Fruit fly (Drosophila melanogaster) whole organism, embryonic: ENCODE measurements around the gene Shc.
A peak's percentile ranks its signal among the peaks of the same experiment; 100 is the strongest.

ENCODE experiments used
- Asciz ChIP-seq: fragments of 200-800 bp; sonication (Bioruptor generic); optimal IDR thresholded peaks from 2 replicates; lab custom pipeline; 2017; ENCODE audit warnings: missing biosample characterization, mild to moderate bottlenecking, missing genetic modification characterization, missing genetic modification reagents
- Atf6 ChIP-seq: fragments of 200-800 bp; sonication (Bioruptor generic); IDR thresholded peaks from 2 replicates; pipeline ENCODE4 v1.3.6; 2022; ENCODE audit warnings: missing biosample characterization, missing genetic modification characterization
- BEAF-32 ChIP-seq: fragments of 200-800 bp; sonication (Bioruptor generic); optimal IDR thresholded peaks from 3 replicates; lab custom pipeline; 2017; ENCODE audit warnings: missing biosample characterization, missing genetic modification characterization, mild to moderate bottlenecking, moderate library complexity, missing genetic modification reagents
- Bteb2 ChIP-seq: fragments of 200-800 bp; sonication (Bioruptor generic); optimal IDR thresholded peaks from 2 replicates; lab custom pipeline; 2016; ENCODE audit warnings: missing biosample characterization, missing genetic modification characterization
- CG10147 ChIP-seq: fragments of 200-800 bp; sonication (Bioruptor generic); optimal IDR thresholded peaks from 2 replicates; lab custom pipeline; 2019; ENCODE audit warnings: missing biosample characterization, mild to moderate bottlenecking, missing genetic modification characterization, moderate library complexity
- CG10209 ChIP-seq: fragments of 200-800 bp; sonication (Bioruptor generic); optimal IDR thresholded peaks from 3 replicates; lab custom pipeline; 2017; ENCODE audit warnings: missing biosample characterization, mild to moderate bottlenecking, missing genetic modification characterization, missing genetic modification reagents
- CG10267 ChIP-seq: fragments of 200-800 bp; sonication (Bioruptor generic); optimal IDR thresholded peaks from 2 replicates; lab custom pipeline; 2018; ENCODE audit warnings: missing biosample characterization, mild to moderate bottlenecking, missing genetic modification characterization, moderate library complexity
- CG10321 ChIP-seq: fragments of 200-800 bp; sonication (Bioruptor generic); IDR thresholded peaks from 2 replicates; pipeline ENCODE4 v1.3.6; 2022; ENCODE audit warnings: missing biosample characterization, missing genetic modification characterization
- CG10366 ChIP-seq: fragments of 200-800 bp; sonication (Bioruptor generic); IDR thresholded peaks from 2 replicates; pipeline ENCODE4 v1.3.6; 2022; ENCODE audit warnings: missing biosample characterization, missing genetic modification characterization
- CG12942 ChIP-seq: fragments of 200-800 bp; sonication (Bioruptor generic); optimal IDR thresholded peaks from 3 replicates; lab custom pipeline; 2016; ENCODE audit warnings: missing biosample characterization, missing genetic modification characterization
- CG15011 ChIP-seq: fragments of 200-800 bp; sonication (Bioruptor generic); optimal IDR thresholded peaks from 3 replicates; lab custom pipeline; 2018; ENCODE audit warnings: missing biosample characterization, mild to moderate bottlenecking, missing genetic modification characterization
- CG15269 ChIP-seq: fragments of 200-800 bp; sonication (Bioruptor generic); optimal IDR thresholded peaks from 2 replicates; lab custom pipeline; 2018; ENCODE audit warnings: missing biosample characterization, mild to moderate bottlenecking, missing genetic modification characterization, moderate library complexity
- CG17912 ChIP-seq: fragments of 200-800 bp; sonication (Bioruptor generic); optimal IDR thresholded peaks from 2 replicates; lab custom pipeline; 2018; ENCODE audit warnings: missing biosample characterization, mild to moderate bottlenecking, missing genetic modification characterization
- CG30020 ChIP-seq: fragments of 200-800 bp; optimal IDR thresholded peaks from 2 replicates; lab custom pipeline; 2019; ENCODE audit warnings: missing biosample characterization, mild to moderate bottlenecking, missing genetic modification characterization, moderate library complexity
- CG30431 ChIP-seq: fragments of 200-800 bp; sonication (Bioruptor generic); optimal IDR thresholded peaks from 2 replicates; lab custom pipeline; 2017; ENCODE audit warnings: missing biosample characterization, missing genetic modification characterization
- CG3281 ChIP-seq: fragments of 200-800 bp; sonication (Bioruptor generic); optimal IDR thresholded peaks from 3 replicates; lab custom pipeline; 2017; ENCODE audit warnings: missing biosample characterization, mild to moderate bottlenecking, missing genetic modification characterization
- CG4404 ChIP-seq: fragments of 200-800 bp; sonication (Bioruptor generic); IDR thresholded peaks from 2 replicates; pipeline ENCODE4 v1.3.6; 2022; ENCODE audit warnings: missing biosample characterization, missing genetic modification characterization
- CG6175 ChIP-seq: fragments of 200-800 bp; sonication (Bioruptor generic); IDR thresholded peaks from 3 replicates; pipeline ENCODE4 v1.3.6; 2022; ENCODE audit warnings: missing biosample characterization, missing genetic modification characterization
- Dref ChIP-seq: fragments of 200-800 bp; sonication (Bioruptor generic); IDR thresholded peaks from 2 replicates; pipeline ENCODE4 v1.3.6; 2022; ENCODE audit warnings: missing biosample characterization, missing genetic modification characterization
- ERR ChIP-seq: fragments of 200-800 bp; sonication (Bioruptor generic); optimal IDR thresholded peaks from 2 replicates; lab custom pipeline; 2016; ENCODE audit warnings: missing biosample characterization, missing genetic modification characterization
- Fer3 ChIP-seq: fragments of 200-800 bp; sonication (Bioruptor generic); optimal IDR thresholded peaks from 2 replicates; lab custom pipeline; 2018; ENCODE audit warnings: missing biosample characterization, mild to moderate bottlenecking, missing genetic modification characterization, moderate library complexity
- HLH4C ChIP-seq: fragments of 200-800 bp; sonication (Bioruptor generic); IDR thresholded peaks from 3 replicates; pipeline ENCODE4 v1.3.6; 2022; ENCODE audit warnings: missing biosample characterization, missing genetic modification characterization; ENCODE audit not compliant: partially characterized antibody
- Hmr ChIP-seq: fragments of 200-800 bp; sonication (Bioruptor generic); optimal IDR thresholded peaks from 3 replicates; lab custom pipeline; 2017; ENCODE audit warnings: mild to moderate bottlenecking, missing biosample characterization, missing genetic modification reagents, missing genetic modification characterization
- Hsf ChIP-seq: fragments of 200-800 bp; sonication (Bioruptor generic); optimal IDR thresholded peaks from 3 replicates; lab custom pipeline; 2016; ENCODE audit warnings: missing biosample characterization, missing genetic modification characterization
- Lpt ChIP-seq: fragments of >200 bp; optimal IDR thresholded peaks from 2 replicates; lab custom pipeline; 2018; ENCODE audit warnings: missing biosample characterization, missing genetic modification characterization
- Mrtf ChIP-seq: fragments of 200-800 bp; sonication (Bioruptor generic); IDR thresholded peaks from 3 replicates; pipeline ENCODE4 v1.3.6; 2022; ENCODE audit warnings: missing biosample characterization, missing genetic modification characterization
- NC2α ChIP-seq: fragments of 200-800 bp; sonication (Bioruptor generic); optimal IDR thresholded peaks from 2 replicates; lab custom pipeline; 2016; ENCODE audit warnings: missing biosample characterization, missing genetic modification characterization
- Neu2 ChIP-seq: fragments of 200-800 bp; sonication (Bioruptor generic); optimal IDR thresholded peaks from 3 replicates; lab custom pipeline; 2016; ENCODE audit warnings: missing biosample characterization, missing genetic modification characterization, borderline replicate concordance
- Rx ChIP-seq: fragments of 200-800 bp; sonication (Bioruptor generic); IDR thresholded peaks from 2 replicates; pipeline ENCODE4 v1.3.6; 2022; ENCODE audit warnings: missing biosample characterization, missing genetic modification characterization
- TFAM ChIP-seq: fragments of 200-800 bp; sonication (Bioruptor generic); optimal IDR thresholded peaks from 2 replicates; lab custom pipeline; 2017; ENCODE audit warnings: missing biosample characterization, missing genetic modification characterization, inconsistent platforms
- Taf1 ChIP-seq: fragments of 200-800 bp; sonication (Bioruptor generic); IDR thresholded peaks from 2 replicates; pipeline ENCODE4 v1.3.6; 2022; ENCODE audit warnings: missing biosample characterization, missing genetic modification characterization
- Xrp1 ChIP-seq: fragments of 200-800 bp; sonication (Bioruptor generic); IDR thresholded peaks from 2 replicates; pipeline ENCODE4 v1.3.6; 2022; ENCODE audit warnings: missing biosample characterization, missing genetic modification characterization
- abd-A ChIP-seq: fragments of 200-800 bp; sonication (Bioruptor generic); optimal IDR thresholded peaks from 3 replicates; lab custom pipeline; 2019; ENCODE audit warnings: missing biosample characterization, mild to moderate bottlenecking, missing genetic modification characterization, moderate library complexity
- bsh ChIP-seq, 2 experiments: fragments of 200-800 bp; sonication (Bioruptor generic); optimal IDR thresholded peaks; 2 replicates each; lab custom pipeline; 2017 to 2018; ENCODE audit warnings: mild to moderate bottlenecking in 2 of 2, missing biosample characterization in 2 of 2, missing genetic modification characterization in 2 of 2, moderate library complexity in 1 of 2
- btn ChIP-seq: fragments of 200-800 bp; sonication (Bioruptor generic); optimal IDR thresholded peaks from 2 replicates; lab custom pipeline; 2016; ENCODE audit warnings: missing biosample characterization, missing genetic modification characterization
- croc ChIP-seq: fragments of 200-800 bp; sonication (Bioruptor generic); conservative IDR thresholded peaks from 3 replicates; pipeline ENCODE4 v1.3.6; 2022; ENCODE audit warnings: missing biosample characterization, missing genetic modification characterization
- da ChIP-seq: fragments of 200-800 bp; sonication (Bioruptor generic); optimal IDR thresholded peaks from 2 replicates; lab custom pipeline; 2016; ENCODE audit warnings: missing biosample characterization, missing genetic modification characterization
- emc ChIP-seq: fragments of 200-800 bp; sonication (Bioruptor generic); optimal IDR thresholded peaks from 2 replicates; lab custom pipeline; 2016; ENCODE audit warnings: missing biosample characterization, missing genetic modification characterization
- ems ChIP-seq: fragments of 200-800 bp; sonication (Bioruptor generic); optimal IDR thresholded peaks from 3 replicates; lab custom pipeline; 2016; ENCODE audit warnings: missing biosample characterization, missing genetic modification characterization
- fru ChIP-seq: fragments of >200 bp; optimal IDR thresholded peaks from 2 replicates; lab custom pipeline; 2017
- gfzf ChIP-seq: fragments of 200-800 bp; sonication (Bioruptor generic); optimal IDR thresholded peaks from 2 replicates; lab custom pipeline; 2016; ENCODE audit warnings: missing biosample characterization, mild to moderate bottlenecking, missing genetic modification characterization, moderate library complexity
- jigr1 ChIP-seq: fragments of 200-800 bp; sonication (Bioruptor generic); IDR thresholded peaks from 3 replicates; pipeline ENCODE4 v1.3.6; 2022; ENCODE audit warnings: missing biosample characterization, missing genetic modification characterization
- kay ChIP-seq: fragments of 200-800 bp; sonication (Bioruptor generic); optimal IDR thresholded peaks from 2 replicates; lab custom pipeline; 2016; ENCODE audit warnings: missing biosample characterization, missing genetic modification characterization
- klu ChIP-seq: fragments of 200-800 bp; sonication (Bioruptor generic); IDR thresholded peaks from 2 replicates; pipeline ENCODE4 v1.3.6; 2022; ENCODE audit warnings: missing biosample characterization, missing genetic modification characterization
- lab ChIP-seq: fragments of 200-800 bp; sonication (Bioruptor generic); optimal IDR thresholded peaks from 3 replicates; lab custom pipeline; 2017; ENCODE audit warnings: missing biosample characterization, missing genetic modification characterization, mild to moderate bottlenecking, moderate library complexity, missing genetic modification reagents
- pan ChIP-seq, 4 experiments: fragments of >200 bp in 3 of 4; fragments of 200-800 bp in 1 of 4; sonication (Bioruptor generic) in 1 of 4; optimal IDR thresholded peaks in 3 of 4; IDR thresholded peaks in 1 of 4; 2 replicates each; pipeline versions ENCODE4 v1.3.6 to Lab custom; 2017 to 2022; ENCODE audit warnings: missing biosample characterization in 2 of 4, missing genetic modification characterization in 2 of 4, mixed read lengths in 1 of 4
- tll ChIP-seq, 2 experiments: fragments of 200-800 bp in 1 of 2; fragments of >200 bp in 1 of 2; sonication (Bioruptor generic) in 1 of 2; optimal IDR thresholded peaks; 2 replicates each; lab custom pipeline; 2017 to 2019; ENCODE audit warnings: missing biosample characterization in 2 of 2, missing genetic modification characterization in 2 of 2, mild to moderate bottlenecking in 1 of 2, moderate library complexity in 1 of 2
- toy ChIP-seq: fragments of 200-800 bp; sonication (Bioruptor generic); IDR thresholded peaks from 2 replicates; pipeline ENCODE4 v1.3.6; 2022; ENCODE audit warnings: missing biosample characterization, missing genetic modification characterization

Shc gene

DNA sequence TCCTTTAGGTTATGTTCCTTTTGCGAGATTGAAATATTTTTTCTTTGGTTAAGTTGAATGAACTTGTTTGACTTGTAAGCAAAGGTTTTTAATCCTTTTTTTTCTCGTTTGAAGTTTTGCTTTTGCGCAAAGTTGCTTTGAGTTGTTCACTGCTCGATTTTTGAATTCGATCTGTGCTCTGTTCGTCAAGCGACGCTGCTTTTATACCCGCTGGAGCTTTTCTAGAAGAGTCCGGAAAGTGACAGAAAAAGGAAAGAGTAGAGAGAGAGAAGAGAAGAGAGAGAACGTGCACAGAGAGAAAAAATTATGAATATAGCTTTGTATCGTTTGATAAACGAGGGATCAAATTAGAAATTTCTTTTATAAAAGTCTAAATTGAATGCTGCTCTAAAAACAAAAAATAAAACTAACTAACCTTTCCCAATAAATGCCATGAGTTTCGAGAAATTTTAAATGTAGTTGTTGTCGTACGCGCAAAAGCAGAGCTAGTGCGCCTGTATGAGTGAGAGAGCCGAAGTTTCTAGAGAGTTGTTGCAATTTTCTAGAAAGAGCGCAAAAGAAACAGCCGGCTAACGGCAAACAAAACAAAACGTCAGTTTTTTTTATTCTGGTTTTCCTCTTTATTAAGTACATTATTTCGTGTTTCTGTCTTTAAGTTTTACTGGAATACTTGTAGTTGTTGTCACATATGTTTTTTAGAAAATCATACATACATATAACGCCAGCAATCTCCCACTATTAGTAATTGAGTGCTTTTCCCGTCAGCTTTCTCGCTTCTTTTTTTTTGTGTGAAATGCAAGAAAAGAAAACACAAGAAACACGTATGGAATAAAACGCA is 49.4 kb upstream of the Shc start, which contains the start of gene Hsp26 (continued):
- TF ChIP-seq CG10267 (tag; lab: Kevin White, UChicago) (peak; percentile 77), Asciz (GFP tag; lab: Kevin White, UChicago) (peak; percentile 74), da (GFP tag; lab: Kevin White, UChicago) (no peak), CG6175 (GFP tag; lab: Robert Waterston, UW) (no peak), lab (GFP tag; lab: Kevin White, UChicago) (peak; percentile 91), fru (lab: Kevin White, UChicago) (no peak), CG15269 (peak; percentile 85), CG30020 (peak; percentile 46), ems (GFP tag; lab: Kevin White, UChicago) (peak; percentile 82), Rx (GFP tag; lab: Robert Waterston, UW) (peak; percentile 27; the same call in 1 of the 2 replicates), Bteb2 (GFP tag; lab: Kevin White, UChicago) (peak; percentile 83), btn (peak; percentile 46), CG30431 (GFP tag; lab: Kevin White, UChicago) (peak; percentile 18), Xrp1 (GFP tag; lab: Robert Waterston, UW) (peak; percentile 91), Neu2 (no peak), CG4404 (GFP tag; lab: Robert Waterston, UW) (0 out of 2 replicates have a peak, but pooled peaks have one; percentile 22), croc (peak; percentile 55; the same call in 2 of the 3 replicates), Dref (GFP tag; lab: Robert Waterston, UW) (no peak), klu (no peak; the same call in 1 of the 2 replicates), BEAF-32 (GFP tag; lab: Kevin White, UChicago) (no peak), Hmr (GFP tag; lab: Kevin White, UChicago) (peak; percentile 86), HLH4C (GFP tag; lab: Robert Waterston, UW) (no peak), abd-A (tag; lab: Kevin White, UChicago) (no peak), bsh (GFP tag; optimal IDR thresholded peaks at IDR 0.05; lab: Kevin White, UChicago) (peak; percentile 74 to 93), kay (peak; percentile 81), Mrtf (GFP tag; lab: Robert Waterston, UW) (peak; percentile 55; the same call in 1 of the 3 replicates), emc (GFP tag; lab: Kevin White, UChicago) (peak; percentile 55), CG10209 (GFP tag; lab: Kevin White, UChicago) (peak; percentile 80), NC2α (peak; percentile 73), CG15011 (GFP tag; lab: Kevin White, UChicago) (peak; percentile 11), Lpt (GFP tag; lab: Kevin White, UChicago) (no peak), CG10147 (GFP tag; lab: Kevin White, UChicago) (peak; percentile 74), Atf6 (GFP tag; lab: Robert Waterston, UW) (peak; percentile 92), CG12942 (GFP tag; lab: Kevin White, UChicago) (peak; percentile 77), pan (optimal IDR thresholded peaks at IDR 0.05; lab: Kevin White, UChicago) (no peak), pan (GFP tag; optimal IDR thresholded peaks at IDR 0.05 in 1 of 2, IDR thresholded peaks at IDR 0.05 in 1 of 2) (peak in 1 of 2 experiments; percentile 89), CG10321 (GFP tag; lab: Robert Waterston, UW) (peak; percentile 24; the same call in 1 of the 2 replicates), CG10366 (GFP tag; lab: Robert Waterston, UW) (peak; percentile 87), Fer3 (tag; lab: Kevin White, UChicago) (peak; percentile 65), tll (GFP tag; optimal IDR thresholded peaks at IDR 0.05; lab: Kevin White, UChicago) (no peak), CG3281 (GFP tag; lab: Kevin White, UChicago) (peak; percentile 84), CG17912 (no peak), Hsf (GFP tag; lab: Kevin White, UChicago) (peak; percentile 87), Taf1 (GFP tag; lab: Robert Waterston, UW) (peak; percentile 39; the same call in 1 of the 2 replicates), ERR (GFP tag; lab: Kevin White, UChicago) (peak; percentile 42), gfzf (GFP tag; lab: Kevin White, UChicago) (no peak), jigr1 (GFP tag; lab: Robert Waterston, UW) (0 out of 3 replicates have a peak, but pooled peaks have one; percentile 9), TFAM (no peak), toy (no peak)
